Worm (Caenorhabditis elegans) whole organism, late embryonic: ENCODE results near the gene cyp-13A10.

Experiments
- C08G9.2 ChIP-seq: sonication (generic microtip); optimal IDR thresholded peaks from 2 replicates; lab custom pipeline; 2016; ENCODE audit warnings: mild to moderate bottlenecking, missing genetic modification characterization, moderate library complexity, missing compliant biosample characterization
- ceh-6 ChIP-seq: fragments of 200-800 bp; sonication (Bioruptor generic); optimal IDR thresholded peaks from 2 replicates; lab custom pipeline; 2018; ENCODE audit warnings: mild to moderate bottlenecking, missing genetic modification characterization, missing compliant biosample characterization
- hlh-13 ChIP-seq: fragments of 200-800 bp; sonication (Bioruptor generic); optimal IDR thresholded peaks from 2 replicates; lab custom pipeline; 2018; ENCODE audit warnings: mild to moderate bottlenecking, missing genetic modification characterization, missing compliant biosample characterization
- nhr-11 ChIP-seq: fragments of 150-350 bp; optimal IDR thresholded peaks from 2 replicates; lab custom pipeline; 2014; ENCODE audit warnings: missing biosample characterization, missing genetic modification characterization
- sox-2 ChIP-seq: fragments of 200-800 bp; sonication (Bioruptor generic); IDR thresholded peaks from 2 replicates; pipeline ENCODE4 v1.3.6; 2022; ENCODE audit warnings: missing genetic modification reagents, missing genetic modification characterization, missing compliant biosample characterization

ce11 chrII:9614728-9615127, 48.0 kb downstream of the cyp-13A10 start, which contains the start of gene hlh-6:
- no peak for TF ChIP-seq nhr-11
- no peak for TF ChIP-seq ceh-6 (GFP tag; lab: Kevin White, UChicago)
- TF ChIP-seq hlh-13 (GFP tag; lab: Kevin White, UChicago), result no peak
- TF ChIP-seq sox-2, result no peak
- TF ChIP-seq C08G9.2 (tag; lab: Kevin White, UChicago), result no peak
